Worm (Caenorhabditis elegans) whole organism, L1 larva: ENCODE measurements around the gene W02A2.9.
A peak's percentile ranks its signal among the peaks of the same experiment; 100 is the strongest.

ENCODE experiments used
- C16A3.4 ChIP-seq: fragments of 150-350 bp; optimal IDR thresholded peaks from 2 replicates; lab custom pipeline; 2014; ENCODE audit warnings: missing biosample characterization, missing genetic modification characterization
- F16B12.6 ChIP-seq: fragments of 150-350 bp; optimal IDR thresholded peaks from 2 replicates; lab custom pipeline; 2014; ENCODE audit warnings: missing biosample characterization, missing genetic modification characterization
- Y116A8C.19 ChIP-seq: sonication (generic microtip); optimal IDR thresholded peaks from 2 replicates; lab custom pipeline; 2016; ENCODE audit warnings: missing compliant biosample characterization, missing genetic modification characterization, borderline replicate concordance
- aha-1 ChIP-seq: fragments of 150-350 bp; optimal IDR thresholded peaks from 2 replicates; lab custom pipeline; 2014; ENCODE audit warnings: missing biosample characterization, missing genetic modification characterization
- alr-1 ChIP-seq: fragments of 200-800 bp; sonication (Bioruptor generic); optimal IDR thresholded peaks from 2 replicates; lab custom pipeline; 2018; ENCODE audit warnings: borderline replicate concordance, mild to moderate bottlenecking, missing genetic modification characterization, missing compliant biosample characterization
- aly-2 ChIP-seq: fragments of 150-350 bp; optimal IDR thresholded peaks from 2 replicates; lab custom pipeline; 2014; ENCODE audit warnings: missing biosample characterization, missing genetic modification characterization
- blmp-1 ChIP-seq: fragments of 150-350 bp; optimal IDR thresholded peaks from 2 replicates; lab custom pipeline; 2014; ENCODE audit warnings: missing biosample characterization, missing genetic modification characterization
- ceh-8 ChIP-seq: fragments of 200-800 bp; sonication (Bioruptor generic); optimal IDR thresholded peaks from 2 replicates; lab custom pipeline; 2018; ENCODE audit warnings: mild to moderate bottlenecking, missing genetic modification characterization, moderate library complexity, missing compliant biosample characterization
- ceh-82 ChIP-seq, 3 experiments: fragments of 150-350 bp in 1 of 3; sonication (generic microtip) in 2 of 3; optimal IDR thresholded peaks; 2 replicates each; lab custom pipeline; 2014 to 2017; ENCODE audit warnings: missing biosample characterization in 3 of 3, missing genetic modification characterization in 3 of 3
- ceh-88 ChIP-seq: fragments of 200-800 bp; sonication (Bioruptor generic); IDR thresholded peaks from 2 replicates; pipeline ENCODE4 v1.3.6; 2022; ENCODE audit warnings: missing genetic modification characterization, missing compliant biosample characterization
- ceh-90 ChIP-seq: sonication (generic microtip); optimal IDR thresholded peaks from 2 replicates; lab custom pipeline; 2016; ENCODE audit warnings: missing genetic modification characterization, missing compliant biosample characterization
- efl-1 ChIP-seq, 4 experiments: fragments of 150-350 bp; optimal IDR thresholded peaks in 3 of 4; peaks in 1 of 4; 1 replicate in 1 of 4; 2 replicates in 3 of 4; lab custom pipeline; 2014; ENCODE audit warnings: missing biosample characterization in 2 of 4, missing genetic modification characterization in 2 of 4, missing genetic modification reagents in 2 of 4
- elt-2 ChIP-seq: sonication (generic microtip); optimal IDR thresholded peaks from 2 replicates; lab custom pipeline; 2016; ENCODE audit warnings: missing genetic modification characterization, mild to moderate bottlenecking, inconsistent platforms, missing compliant biosample characterization, missing genetic modification reagents
- elt-3 ChIP-seq, 6 experiments: fragments of 150-350 bp in 1 of 6; sonication (generic microtip); optimal IDR thresholded peaks; 2 replicates each; lab custom pipeline; 2017 to 2018; ENCODE audit warnings: missing biosample characterization in 6 of 6, missing genetic modification characterization in 6 of 6, inconsistent platforms in 1 of 6
- ets-5 ChIP-seq: fragments of 200-800 bp; sonication (Bioruptor generic); IDR thresholded peaks from 2 replicates; pipeline ENCODE4 v1.3.6; 2022; ENCODE audit warnings: missing genetic modification characterization, missing compliant biosample characterization
- fkh-10 ChIP-seq: sonication (generic microtip); optimal IDR thresholded peaks from 2 replicates; lab custom pipeline; 2017; ENCODE audit warnings: missing biosample characterization, missing genetic modification reagents, missing genetic modification characterization
- grh-1 ChIP-seq: fragments of 200-800 bp; sonication (Bioruptor generic); IDR thresholded peaks from 2 replicates; pipeline ENCODE4 v1.3.6; 2022; ENCODE audit warnings: missing genetic modification reagents, missing genetic modification characterization, missing compliant biosample characterization
- hlh-17 ChIP-seq: fragments of 200-800 bp; sonication (Bioruptor generic); optimal IDR thresholded peaks from 2 replicates; lab custom pipeline; 2018; ENCODE audit warnings: missing genetic modification characterization, mild to moderate bottlenecking, missing compliant biosample characterization, moderate library complexity, borderline replicate concordance
- hlh-4 ChIP-seq: sonication (generic microtip); optimal IDR thresholded peaks from 2 replicates; lab custom pipeline; 2016; ENCODE audit warnings: mild to moderate bottlenecking, missing genetic modification characterization, missing compliant biosample characterization
- irx-1 ChIP-seq: sonication (generic microtip); optimal IDR thresholded peaks from 2 replicates; lab custom pipeline; 2016; ENCODE audit warnings: missing genetic modification characterization, missing compliant biosample characterization
- isw-1 ChIP-seq: fragments of 200-800 bp; sonication (Bioruptor generic); IDR thresholded peaks from 2 replicates; pipeline ENCODE4 v1.3.6; 2022; ENCODE audit warnings: missing genetic modification characterization, missing compliant biosample characterization
- lin-15B ChIP-seq: fragments of 150-350 bp; sonication (generic microtip); optimal IDR thresholded peaks from 3 replicates; lab custom pipeline; 2014; ENCODE audit warnings: missing biosample characterization, missing genetic modification characterization
- lin-35 ChIP-seq, 2 experiments: fragments of 150-350 bp; optimal IDR thresholded peaks; 2 replicates each; lab custom pipeline; 2014; ENCODE audit warnings: missing biosample characterization in 2 of 2, missing genetic modification characterization in 2 of 2, missing genetic modification reagents in 2 of 2
- lsy-2 ChIP-seq, 2 experiments: fragments of 150-350 bp; optimal IDR thresholded peaks; 2 replicates each; lab custom pipeline; 2014; ENCODE audit warnings: missing biosample characterization in 2 of 2, missing genetic modification characterization in 2 of 2
- mdl-1 ChIP-seq, 2 experiments: fragments of 150-350 bp; optimal IDR thresholded peaks; 2 replicates each; lab custom pipeline; 2014 to 2017; ENCODE audit warnings: missing biosample characterization in 2 of 2, missing genetic modification characterization in 2 of 2, inconsistent platforms in 1 of 2
- mep-1 ChIP-seq: fragments of 150-350 bp; optimal IDR thresholded peaks from 2 replicates; lab custom pipeline; 2014; ENCODE audit warnings: missing biosample characterization, missing genetic modification characterization
- nhr-11 ChIP-seq: fragments of 150-350 bp; optimal IDR thresholded peaks from 2 replicates; lab custom pipeline; 2014; ENCODE audit warnings: missing biosample characterization, missing genetic modification characterization
- nhr-20 ChIP-seq: sonication (generic microtip); optimal IDR thresholded peaks from 2 replicates; lab custom pipeline; 2016; ENCODE audit warnings: mild to moderate bottlenecking, missing genetic modification characterization, missing compliant biosample characterization
- nhr-237 ChIP-seq: fragments of 150-350 bp; optimal IDR thresholded peaks from 2 replicates; lab custom pipeline; 2014; ENCODE audit warnings: missing biosample characterization, missing genetic modification characterization
- nhr-28 ChIP-seq: fragments of 150-350 bp; optimal IDR thresholded peaks from 2 replicates; lab custom pipeline; 2014; ENCODE audit warnings: missing biosample characterization, missing genetic modification characterization
- nhr-71 ChIP-seq: sonication (generic microtip); optimal IDR thresholded peaks from 2 replicates; lab custom pipeline; 2016; ENCODE audit warnings: mild to moderate bottlenecking, missing genetic modification characterization, moderate library complexity, missing compliant biosample characterization
- nhr-77 ChIP-seq: fragments of 150-350 bp; optimal IDR thresholded peaks from 2 replicates; lab custom pipeline; 2014; ENCODE audit warnings: missing biosample characterization, missing genetic modification characterization
- nhr-84 ChIP-seq: sonication (generic microtip); optimal IDR thresholded peaks from 2 replicates; lab custom pipeline; 2017; ENCODE audit warnings: missing biosample characterization, missing genetic modification characterization
- nhr-85 ChIP-seq: sonication (generic microtip); peaks from one replicate; lab custom pipeline; 2016; ENCODE audit warnings: missing genetic modification characterization, inconsistent platforms, missing compliant biosample characterization
- nhr-90 ChIP-seq: sonication (generic microtip); optimal IDR thresholded peaks from 2 replicates; lab custom pipeline; 2016; ENCODE audit warnings: mild to moderate bottlenecking, missing genetic modification characterization, missing compliant biosample characterization; ENCODE audit not compliant: poor library complexity
- pax-3 ChIP-seq: fragments of 200-800 bp; sonication (Bioruptor generic); optimal IDR thresholded peaks from 2 replicates; lab custom pipeline; 2018; ENCODE audit warnings: mild to moderate bottlenecking, missing genetic modification characterization, moderate library complexity, missing compliant biosample characterization
- rnt-1 ChIP-seq: sonication (generic microtip); optimal IDR thresholded peaks from 2 replicates; lab custom pipeline; 2016; ENCODE audit warnings: mild to moderate bottlenecking, missing genetic modification characterization, moderate library complexity, missing compliant biosample characterization
- sox-4 ChIP-seq: sonication (generic microtip); optimal IDR thresholded peaks from 2 replicates; lab custom pipeline; 2016; ENCODE audit warnings: missing genetic modification characterization, missing compliant biosample characterization
- sptf-1 ChIP-seq: fragments of 150-350 bp; optimal IDR thresholded peaks from 2 replicates; lab custom pipeline; 2014; ENCODE audit warnings: missing biosample characterization, missing genetic modification characterization
- swsn-7 ChIP-seq: sonication (generic microtip); optimal IDR thresholded peaks from 2 replicates; lab custom pipeline; 2016; ENCODE audit warnings: missing genetic modification characterization, missing compliant biosample characterization
- unc-98 ChIP-seq: fragments of 200-800 bp; sonication (Bioruptor generic); IDR thresholded peaks from 2 replicates; pipeline ENCODE4 v1.3.6; 2022; ENCODE audit warnings: missing genetic modification characterization, missing compliant biosample characterization
- vab-15 ChIP-seq: sonication (generic microtip); optimal IDR thresholded peaks from 2 replicates; lab custom pipeline; 2017; ENCODE audit warnings: missing genotype, mild to moderate bottlenecking, missing genetic modification characterization, missing compliant biosample characterization
- xbp-1 ChIP-seq: sonication (generic microtip); optimal IDR thresholded peaks from 2 replicates; lab custom pipeline; 2016; ENCODE audit warnings: missing genetic modification characterization, missing compliant biosample characterization
- zag-1 ChIP-seq: fragments of 150-350 bp; optimal IDR thresholded peaks from 2 replicates; lab custom pipeline; 2014; ENCODE audit warnings: missing biosample characterization, missing genetic modification characterization
- ztf-11 ChIP-seq, 2 experiments: sonication (generic microtip); optimal IDR thresholded peaks; 2 replicates each; lab custom pipeline; 2016 to 2017; ENCODE audit warnings: missing genetic modification characterization in 2 of 2, missing biosample characterization in 1 of 2, missing compliant biosample characterization in 1 of 2

Gene W02A2.9

DNA sequence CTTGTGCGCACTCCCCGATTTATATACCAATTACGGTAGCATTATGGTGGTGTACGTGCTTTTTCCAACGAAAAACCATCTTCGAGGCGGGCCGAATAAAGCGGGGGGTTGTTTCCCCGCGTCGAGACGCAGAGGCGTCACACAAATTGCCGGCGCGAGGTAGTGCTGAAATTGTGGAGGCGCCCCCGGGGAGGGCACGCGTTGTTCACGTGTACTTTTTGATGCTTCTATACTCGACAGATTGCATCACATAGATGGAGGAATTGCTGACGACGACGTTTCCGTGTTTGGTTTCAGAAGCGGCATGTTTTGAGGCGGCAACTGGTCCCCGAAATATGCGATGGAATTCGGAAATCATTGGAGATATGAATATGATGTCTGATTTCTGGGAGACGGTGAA, 47.8 kb downstream of the W02A2.9 start (continued):
- TF ChIP-seq irx-1 (peak; percentile 68), ceh-88 (GFP tag; lab: Robert Waterston, UW) (no peak; the same call in 1 of the 2 replicates), blmp-1 (tag; lab: Kevin White, UChicago) (peak; percentile 50), isw-1 (GFP tag; lab: Robert Waterston, UW) (peak; percentile 63), unc-98 (peak; percentile 8; the same call in 1 of the 2 replicates), nhr-77 (tag; lab: Kevin White, UChicago) (peak; percentile 70), pax-3 (tag; lab: Kevin White, UChicago) (peak; percentile 78), Y116A8C.19 (no peak), elt-3 (tag; optimal IDR thresholded peaks at IDR 0.05; lab: Kevin White, UChicago) (peak in 3 of 6 experiments; percentile 36 to 81 (median 74)), C16A3.4 (tag; lab: Kevin White, UChicago) (peak; percentile 75), ets-5 (GFP tag; lab: Robert Waterston, UW) (no peak), nhr-28 (tag; lab: Kevin White, UChicago) (no peak), xbp-1 (tag; lab: Kevin White, UChicago) (peak; percentile 79), alr-1 (tag; lab: Kevin White, UChicago) (no peak), nhr-237 (tag; lab: Kevin White, UChicago) (peak; percentile 64), ztf-11 (tag; optimal IDR thresholded peaks at IDR 0.05; lab: Kevin White, UChicago) (peak in 1 of 2 experiments; percentile 53), ceh-8 (GFP tag; lab: Kevin White, UChicago) (peak; percentile 75), nhr-90 (peak; percentile 88), efl-1 (optimal IDR thresholded peaks at IDR 0.05; lab: Kevin White, UChicago) (peak; percentile 66 to 81), efl-1 (GFP tag; optimal IDR thresholded peaks at IDR 0.05 in 1 of 2; lab: Kevin White, UChicago) (peak; percentile 40 to 96), nhr-20 (peak; percentile 95), nhr-11 (tag; lab: Kevin White, UChicago) (peak; percentile 36), ceh-90 (tag; lab: Kevin White, UChicago) (no peak), sox-4 (tag; lab: Kevin White, UChicago) (peak; percentile 26), lsy-2 (tag; optimal IDR thresholded peaks at IDR 0.05; lab: Kevin White, UChicago) (peak; percentile 74 to 87), mdl-1 (tag; optimal IDR thresholded peaks at IDR 0.05; lab: Kevin White, UChicago) (peak in 1 of 2 experiments; percentile 90), nhr-85 (tag; lab: Kevin White, UChicago) (peak; percentile 96), fkh-10 (GFP tag; lab: Kevin White, UChicago) (peak; percentile 93), aha-1 (tag; lab: Kevin White, UChicago) (peak; percentile 93), lin-15B (tag; lab: Kevin White, UChicago) (peak; percentile 2), aly-2 (tag; lab: Kevin White, UChicago) (no peak), grh-1 (GFP tag; lab: Robert Waterston, UW) (peak; percentile 76), hlh-17 (GFP tag; lab: Kevin White, UChicago) (no peak), vab-15 (tag; lab: Kevin White, UChicago) (peak; percentile 69), swsn-7 (peak; percentile 89), zag-1 (tag; lab: Kevin White, UChicago) (no peak), ceh-82 (tag; optimal IDR thresholded peaks at IDR 0.05; lab: Kevin White, UChicago) (peak; percentile 79 to 96 (median 84)), mep-1 (peak; percentile 56), F16B12.6 (tag; lab: Kevin White, UChicago) (peak; percentile 38), nhr-84 (tag; lab: Kevin White, UChicago) (no peak), rnt-1 (peak; percentile 85), sptf-1 (tag; lab: Kevin White, UChicago) (no peak), hlh-4 (no peak)

DNA sequence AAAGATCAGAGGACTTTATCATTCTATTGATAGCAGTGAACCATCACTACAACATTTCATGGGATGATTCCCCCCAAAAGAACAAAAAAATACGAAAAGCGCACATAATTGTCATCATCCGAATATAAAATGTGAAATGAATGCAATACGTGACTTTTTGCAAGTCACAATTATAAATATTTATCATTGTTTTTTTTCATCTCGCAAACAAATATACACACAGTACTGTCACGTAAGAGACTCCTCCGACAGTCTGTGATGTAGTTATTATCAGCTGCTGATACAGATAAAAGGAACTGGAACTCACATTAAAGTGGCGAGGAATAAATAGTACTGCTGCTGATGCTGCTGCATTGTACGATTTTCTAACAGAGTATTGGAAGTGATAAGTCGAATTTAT, 48.9 kb downstream of the W02A2.9 start:
- TF ChIP-seq sox-4 (tag; lab: Kevin White, UChicago) (no peak), nhr-90 (peak; percentile 32), swsn-7 (no peak), efl-1 (optimal IDR thresholded peaks at IDR 0.05; lab: Kevin White, UChicago) (no peak), efl-1 (GFP tag; optimal IDR thresholded peaks at IDR 0.05 in 1 of 2; lab: Kevin White, UChicago) (peak in 1 of 2 experiments; percentile 54), nhr-20 (peak; percentile 18), elt-3 (tag; optimal IDR thresholded peaks at IDR 0.05; lab: Kevin White, UChicago) (no peak), pax-3 (tag; lab: Kevin White, UChicago) (no peak), nhr-71 (peak; percentile 27), elt-2 (peak; percentile 80), lin-35 (GFP tag; optimal IDR thresholded peaks at IDR 0.05; lab: Kevin White, UChicago) (peak in 1 of 2 experiments; percentile 5), lsy-2 (tag; optimal IDR thresholded peaks at IDR 0.05; lab: Kevin White, UChicago) (no peak)
